Fruit fly (Drosophila melanogaster): ENCODE data around the gene Teh3.

Teh3 gene

dm6 chr3L:4227164-4227563 is 42.7 kb upstream of the Teh3 start, which contains the start of gene CG46460 (continued):
- peak; percentile 64 for TF ChIP-seq ci (GFP tag; IDR thresholded peaks at IDR 0.05)
- TF ChIP-seq CG13287 (GFP tag; IDR thresholded peaks at IDR 0.05; ENCODE audit: partially characterized antibody), result peak; percentile 36; the same call in 1 of the 2 replicates
- TF ChIP-seq toy (GFP tag; IDR thresholded peaks at IDR 0.05), result no peak
- peak; percentile 58 for TF ChIP-seq Adf1 (GFP tag; IDR thresholded peaks at IDR 0.05)
- TF ChIP-seq insv (GFP tag; optimal IDR thresholded peaks at IDR 0.05), result no peak
- peak; percentile 32 for TF ChIP-seq CG9727 (GFP tag; optimal IDR thresholded peaks at IDR 0.05)
- peak; percentile 69 for TF ChIP-seq NC2α (GFP tag; optimal IDR thresholded peaks at IDR 0.05)
- peak; percentile 55 to 67 for TF ChIP-seq Trl (optimal IDR thresholded peaks at IDR 0.05)
- TF ChIP-seq Trl (GFP tag; optimal IDR thresholded peaks at IDR 0.05), result no peak
- TF ChIP-seq dmrt99B (tag; optimal IDR thresholded peaks at IDR 0.05), result no peak
- peak; percentile 19 for TF ChIP-seq CG6813 (GFP tag; optimal IDR thresholded peaks at IDR 0.05)
- TF ChIP-seq grau (tag; optimal IDR thresholded peaks at IDR 0.05), result peak; percentile 21
- TF ChIP-seq sens (GFP tag), result peak; percentile 81
- TF ChIP-seq CG17568 (GFP tag; optimal IDR thresholded peaks at IDR 0.05), result no peak
- peak; percentile 19; the same call in 1 of the 2 replicates for TF ChIP-seq amos (GFP tag; IDR thresholded peaks at IDR 0.05; ENCODE audit: partially characterized antibody)
- TF ChIP-seq hkb (optimal IDR thresholded peaks at IDR 0.05), result no peak
- 0 out of 2 replicates have a peak, but pooled peaks have one; percentile 9 for TF ChIP-seq hkb (GFP tag; IDR thresholded peaks at IDR 0.05)
- peak; percentile 1 for TF ChIP-seq her (GFP tag; optimal IDR thresholded peaks at IDR 0.05)
- peak; percentile 24 for TF ChIP-seq CG8089 (GFP tag; optimal IDR thresholded peaks at IDR 0.05)
- TF ChIP-seq Ssrp (tag; optimal IDR thresholded peaks at IDR 0.05), result no peak
- TF ChIP-seq CG16813 (GFP tag; IDR thresholded peaks at IDR 0.05; ENCODE audit: partially characterized antibody), result 0 out of 3 replicates have a peak, but pooled peaks have one; percentile 32
- peak; percentile 16 for TF ChIP-seq yki (optimal IDR thresholded peaks at IDR 0.05)
- TF ChIP-seq z (GFP tag; IDR thresholded peaks at IDR 0.05), result peak; percentile 81
- TF ChIP-seq crol (GFP tag; IDR thresholded peaks at IDR 0.05), result peak; percentile 57

- TF ChIP-seq Dip3 (GFP tag; optimal IDR thresholded peaks at IDR 0.05) (no peak), HmgZ (tag; optimal IDR thresholded peaks at IDR 0.05) (no peak), Med (GFP tag) (peak; percentile 70), Tbp (GFP tag; optimal IDR thresholded peaks at IDR 0.05) (no peak), Xbp1 (GFP tag; optimal IDR thresholded peaks at IDR 0.05) (no peak), Awh (GFP tag; IDR thresholded peaks at IDR 0.05) (no peak), crol (GFP tag; IDR thresholded peaks at IDR 0.05) (peak; percentile 90), chinmo (GFP tag; IDR thresholded peaks at IDR 0.05; ENCODE audit: partially characterized antibody) (0 out of 4 replicates have a peak, but pooled peaks have one; percentile 42), vvl (GFP tag; IDR thresholded peaks at IDR 0.05) (0 out of 2 replicates have a peak, but pooled peaks have one; percentile 7), gem (tag; optimal IDR thresholded peaks at IDR 0.05) (no peak), CG12769 (tag; optimal IDR thresholded peaks at IDR 0.05) (peak; percentile 31), CG10543 (GFP tag; optimal IDR thresholded peaks at IDR 0.05) (peak; percentile 14), tll (GFP tag; optimal IDR thresholded peaks at IDR 0.05) (no peak), Dad (GFP tag; optimal IDR thresholded peaks at IDR 0.05) (no peak), CG14050 (GFP tag; IDR thresholded peaks at IDR 0.05) (no peak), disco-r (GFP tag; optimal IDR thresholded peaks at IDR 0.05) (no peak), CG14014 (GFP tag; IDR thresholded peaks at IDR 0.05) (no peak), Deaf1 (tag; optimal IDR thresholded peaks at IDR 0.05) (peak; percentile 20), dan (GFP tag; IDR thresholded peaks at IDR 0.05) (no peak), CG6689 (GFP tag; IDR thresholded peaks at IDR 0.05) (no peak), Pdp1 (GFP tag; optimal IDR thresholded peaks at IDR 0.05) (peak in 1 of 2 experiments; percentile 67), nom (GFP tag; optimal IDR thresholded peaks at IDR 0.05) (peak; percentile 32), D19B (GFP tag; optimal IDR thresholded peaks at IDR 0.05) (peak; percentile 42), CG2199 (GFP tag; IDR thresholded peaks at IDR 0.05) (no peak), CG2712 (tag; optimal IDR thresholded peaks at IDR 0.05) (no peak), CG8290 (GFP tag; optimal IDR thresholded peaks at IDR 0.05) (no peak), CG8290 (tag; optimal IDR thresholded peaks at IDR 0.05) (peak in 1 of 2 experiments; percentile 8)
These were observed 41.4 kb upstream of the Teh3 start for dm6 chr3L:4225647-4226470.

Measured in whole organism, embryonic.